Worm (Caenorhabditis elegans): ENCODE measurements around the gene F11D5.6.

DNA sequence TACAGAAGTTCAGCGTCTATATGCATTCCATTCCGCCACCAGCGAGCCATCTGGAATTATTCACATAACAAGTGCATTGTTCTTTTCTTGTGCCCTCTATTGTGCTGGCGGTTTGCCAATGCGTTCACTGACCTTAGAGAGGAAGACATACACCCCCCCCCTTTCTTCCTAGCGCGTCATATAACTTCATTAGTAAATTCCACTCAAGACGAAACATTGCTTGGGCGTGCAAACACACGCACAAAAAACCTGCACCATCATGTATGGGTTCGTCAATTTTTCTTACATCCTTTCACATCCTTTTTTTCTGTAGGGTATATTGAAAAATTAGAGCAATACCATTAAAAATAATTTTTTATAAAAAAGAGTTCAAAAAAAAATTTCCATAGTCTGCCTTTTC, 25.5 kb upstream of the F11D5.6 start, which contains the start of gene ZK816.1:
- no peak for TF ChIP-seq elt-2 (tag; optimal IDR thresholded peaks at IDR 0.05)
- TF ChIP-seq sdc-2 (tag; optimal IDR thresholded peaks at IDR 0.05): no peak
- TF ChIP-seq fkh-10 (GFP tag; optimal IDR thresholded peaks at IDR 0.05): no peak
- TF ChIP-seq nfya-1 (tag; optimal IDR thresholded peaks at IDR 0.05): no peak
- no peak for TF ChIP-seq ceh-18 (tag; optimal IDR thresholded peaks at IDR 0.05)
- no peak for TF ChIP-seq pat-9 (tag; optimal IDR thresholded peaks at IDR 0.05)
- TF ChIP-seq ceh-48 (tag; optimal IDR thresholded peaks at IDR 0.05): no peak
- no peak for TF ChIP-seq ceh-45 (GFP tag; IDR thresholded peaks at IDR 0.05)
- no peak for TF ChIP-seq rnt-1 (tag; optimal IDR thresholded peaks at IDR 0.05)
- TF ChIP-seq ets-4 (tag; optimal IDR thresholded peaks at IDR 0.05): no peak
- TF ChIP-seq lin-11 (tag; optimal IDR thresholded peaks at IDR 0.05): no peak
- no peak for TF ChIP-seq ama-1 (optimal IDR thresholded peaks at IDR 0.05)
- TF ChIP-seq T23F11.4 (GFP tag; optimal IDR thresholded peaks at IDR 0.05): no peak
- TF ChIP-seq ceh-9 (tag; optimal IDR thresholded peaks at IDR 0.05): no peak
